Worm (Caenorhabditis elegans) whole organism, L3 larva: ENCODE results near the gene clc-28.

ENCODE experiments used
- ama-1 ChIP-seq: fragments of 150-350 bp; optimal IDR thresholded peaks from 2 replicates; lab custom pipeline; 2018
- ceh-28 ChIP-seq: fragments of 150-350 bp; optimal IDR thresholded peaks from 2 replicates; lab custom pipeline; 2014; ENCODE audit warnings: missing biosample characterization, missing genetic modification reagents, missing genetic modification characterization
- ceh-82 ChIP-seq: fragments of 150-350 bp; optimal IDR thresholded peaks from 2 replicates; lab custom pipeline; 2014; ENCODE audit warnings: missing biosample characterization, missing genetic modification characterization
- daf-12 ChIP-seq: fragments of 150-350 bp; optimal IDR thresholded peaks from 2 replicates; lab custom pipeline; 2014; ENCODE audit warnings: missing biosample characterization, missing genetic modification reagents, missing genetic modification characterization
- egl-27 ChIP-seq: sonication (generic microtip); optimal IDR thresholded peaks from 4 replicates; lab custom pipeline; 2017; ENCODE audit warnings: missing biosample characterization, missing genetic modification reagents, missing genetic modification characterization
- egl-5 ChIP-seq: fragments of 150-350 bp; optimal IDR thresholded peaks from 2 replicates; lab custom pipeline; 2017; ENCODE audit warnings: missing biosample characterization, missing genetic modification reagents, missing genetic modification characterization, inconsistent platforms
- elt-1 ChIP-seq: fragments of 150-350 bp; optimal IDR thresholded peaks from 2 replicates; lab custom pipeline; 2014; ENCODE audit warnings: missing biosample characterization, missing genetic modification characterization
- elt-2 ChIP-seq: sonication (generic microtip); optimal IDR thresholded peaks from 2 replicates; lab custom pipeline; 2016; ENCODE audit warnings: missing genetic modification reagents, mild to moderate bottlenecking, missing genetic modification characterization, missing compliant biosample characterization
- fkh-10 ChIP-seq: sonication (generic microtip); optimal IDR thresholded peaks from 2 replicates; lab custom pipeline; 2017; ENCODE audit warnings: missing biosample characterization, missing genetic modification reagents, missing genetic modification characterization
- fos-1 ChIP-seq: fragments of 150-350 bp; optimal IDR thresholded peaks from 2 replicates; lab custom pipeline; 2014; ENCODE audit warnings: missing biosample characterization, missing genetic modification characterization
- jun-1 ChIP-seq: fragments of 150-350 bp; optimal IDR thresholded peaks from 2 replicates; lab custom pipeline; 2014; ENCODE audit warnings: missing biosample characterization, missing genetic modification reagents, missing genetic modification characterization
- lin-39 ChIP-seq: fragments of 150-350 bp; optimal IDR thresholded peaks from 2 replicates; lab custom pipeline; 2018; ENCODE audit warnings: missing biosample characterization, missing genetic modification reagents, missing genetic modification characterization
- mdl-1 ChIP-seq: fragments of 150-350 bp; optimal IDR thresholded peaks from 2 replicates; lab custom pipeline; 2014; ENCODE audit warnings: missing biosample characterization, missing genetic modification characterization
- nhr-237 ChIP-seq: fragments of 150-350 bp; optimal IDR thresholded peaks from 2 replicates; lab custom pipeline; 2014; ENCODE audit warnings: missing biosample characterization, missing genetic modification characterization
- nhr-67 ChIP-seq: fragments of 150-350 bp; optimal IDR thresholded peaks from 2 replicates; lab custom pipeline; 2014; ENCODE audit warnings: missing biosample characterization, missing genetic modification characterization
- nhr-76 ChIP-seq: fragments of 150-350 bp; sonication (generic microtip); optimal IDR thresholded peaks from 5 replicates; lab custom pipeline; 2014; ENCODE audit warnings: missing biosample characterization, missing genetic modification characterization
- pha-4 ChIP-seq: fragments of 150-350 bp; optimal IDR thresholded peaks from 2 replicates; lab custom pipeline; 2014; ENCODE audit warnings: missing biosample characterization, missing genetic modification reagents, missing genetic modification characterization
- pqm-1 ChIP-seq: fragments of 150-350 bp; optimal IDR thresholded peaks from 2 replicates; lab custom pipeline; 2017; ENCODE audit warnings: missing biosample characterization, missing genetic modification characterization, inconsistent platforms
- skn-1 ChIP-seq: fragments of 150-350 bp; optimal IDR thresholded peaks from 2 replicates; lab custom pipeline; 2014; ENCODE audit warnings: missing biosample characterization, missing genetic modification characterization
- ztf-4 ChIP-seq: fragments of 150-350 bp; optimal IDR thresholded peaks from 2 replicates; lab custom pipeline; 2014; ENCODE audit warnings: missing biosample characterization, missing genetic modification characterization

clc-28 gene

DNA sequence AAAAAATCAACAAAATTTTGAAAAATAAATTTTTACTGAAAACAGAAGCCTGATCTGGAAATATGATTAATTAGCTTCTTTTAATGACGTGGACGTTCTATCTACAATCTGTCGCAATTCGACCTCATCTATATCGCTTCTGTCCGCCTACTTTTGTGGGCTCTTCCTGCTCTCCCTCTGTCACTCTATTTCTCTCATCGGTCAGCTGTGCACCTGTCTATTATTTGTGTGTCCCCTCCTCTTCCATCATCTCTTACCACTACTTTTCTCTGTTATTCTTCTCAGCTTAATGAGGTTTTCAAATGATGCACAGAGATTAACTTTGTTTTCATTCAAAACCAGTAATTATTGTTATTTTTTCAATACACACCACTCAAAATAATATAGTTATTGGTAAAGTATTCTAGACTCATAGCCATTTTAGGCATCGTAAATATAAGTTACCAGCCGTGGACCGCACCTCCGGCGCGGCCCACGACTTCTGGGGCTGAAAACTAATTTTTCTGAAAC, 40.1 kb downstream of the clc-28 start:
- TF ChIP-seq pha-4 (tag; lab: Kevin White, UChicago) (no peak), jun-1 (tag; lab: Kevin White, UChicago) (no peak), egl-27 (tag; lab: Kevin White, UChicago) (no peak), nhr-76 (no peak)
- TF ChIP-seq, all 47 proteins: peak for 0

DNA sequence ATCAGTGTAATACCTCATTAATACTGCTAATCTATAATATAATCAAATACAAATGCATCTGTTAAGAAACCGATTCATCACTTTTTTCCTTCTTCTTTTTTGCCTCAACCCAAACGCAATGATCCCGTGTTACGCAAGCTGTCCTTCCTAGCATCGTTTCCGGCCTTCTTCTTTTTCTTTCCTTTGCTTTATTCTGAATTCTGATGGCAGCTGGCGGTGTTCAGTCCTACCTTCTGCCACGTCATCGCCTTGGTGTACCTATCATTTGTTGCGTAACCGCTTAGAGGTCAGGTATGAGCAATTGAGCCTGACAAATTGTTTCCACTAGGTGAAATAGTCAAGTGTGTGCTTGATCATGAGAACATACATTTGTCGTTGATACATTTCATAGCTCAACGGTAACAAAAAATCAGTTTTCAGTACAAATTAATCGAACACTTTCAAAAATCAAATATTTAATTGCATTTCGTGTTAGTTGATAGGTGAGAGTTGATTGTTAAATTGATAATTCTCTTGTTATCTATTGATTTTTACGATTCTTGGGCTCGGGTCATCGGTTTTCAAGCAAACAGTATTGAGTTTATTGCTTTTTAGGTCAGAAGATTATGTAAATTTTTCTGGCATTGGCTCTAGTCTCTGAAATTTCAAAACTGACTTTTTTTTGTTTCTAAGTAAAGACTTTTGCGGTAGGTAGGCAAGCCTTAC, 40.9 kb downstream of the clc-28 start:
- TF ChIP-seq lin-39 (tag; lab: Kevin White, UChicago) (peak; percentile 20), mdl-1 (no peak), elt-2 (tag; lab: Kevin White, UChicago) (peak; percentile 58)

DNA sequence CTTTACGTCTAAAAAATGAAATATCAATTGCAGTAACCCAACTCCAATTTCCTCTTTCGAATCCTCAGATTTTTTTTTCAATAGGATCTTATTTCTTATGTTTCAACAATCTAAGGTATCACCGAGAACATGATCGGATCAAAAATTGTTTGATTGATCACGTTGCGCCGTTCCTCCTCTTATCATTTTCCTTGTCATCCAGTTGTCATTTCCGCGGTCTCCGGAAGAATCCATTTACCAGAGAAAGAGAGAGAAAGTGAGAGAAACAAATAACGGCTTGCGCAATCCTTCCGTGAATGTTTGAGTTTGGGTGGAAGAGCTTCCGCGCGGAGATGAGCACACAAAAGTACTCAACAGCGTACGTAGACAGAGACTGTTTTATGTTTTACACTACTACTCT, 46.0 kb downstream of the clc-28 start:
- TF ChIP-seq elt-2 (tag; lab: Kevin White, UChicago) (peak; percentile 13), ceh-82 (tag; lab: Kevin White, UChicago) (no peak)
- TF ChIP-seq, all 47 proteins: peak for 1

DNA sequence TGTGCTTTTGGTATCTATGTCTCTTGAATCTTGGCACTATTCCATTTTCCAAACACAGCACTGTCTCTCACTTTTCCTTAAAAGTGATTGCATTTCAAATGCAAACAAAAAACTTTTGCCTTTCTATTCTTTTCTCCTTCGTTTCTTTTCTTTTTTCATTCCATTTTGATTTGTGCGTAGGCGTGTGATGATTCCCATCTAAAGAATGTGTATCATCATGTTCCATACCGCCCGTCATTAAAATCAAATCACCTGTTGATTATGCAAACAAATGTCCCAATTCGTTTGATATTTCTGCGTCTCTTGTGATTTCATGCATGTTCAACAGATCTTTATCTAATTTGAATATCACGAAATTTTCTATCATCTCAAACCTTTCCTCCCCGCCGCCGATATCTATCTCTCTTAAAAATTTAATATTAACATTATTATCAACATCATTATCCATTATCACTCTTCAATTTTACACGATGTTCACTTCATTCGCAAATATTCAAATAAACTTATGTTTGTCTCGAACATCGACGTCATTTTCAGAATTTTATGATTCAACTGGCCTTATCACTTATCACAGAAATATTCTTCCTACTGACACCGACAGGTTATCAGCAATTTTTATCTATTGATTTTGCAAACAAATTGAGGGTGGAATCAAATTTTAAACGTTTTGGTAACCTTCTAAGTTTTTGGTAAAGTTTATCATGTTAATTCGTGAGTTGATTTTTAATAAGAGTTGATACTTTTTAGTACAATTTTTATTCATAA, 47.8 kb downstream of the clc-28 start:
- no peak for TF ChIP-seq nhr-67
- TF ChIP-seq egl-5 (tag; lab: Kevin White, UChicago): peak; percentile 61
- no peak for TF ChIP-seq nhr-237 (tag; lab: Kevin White, UChicago)
- TF ChIP-seq ama-1 (lab: Kevin White, UChicago): no peak
- peak; percentile 96 for TF ChIP-seq elt-2 (tag; lab: Kevin White, UChicago)
- no peak for TF ChIP-seq jun-1 (tag; lab: Kevin White, UChicago)
- no peak for TF ChIP-seq fos-1 (tag; lab: Kevin White, UChicago)
- TF ChIP-seq ceh-28 (tag; lab: Kevin White, UChicago): peak; percentile 24
- peak; percentile 46 for TF ChIP-seq pha-4 (tag; lab: Kevin White, UChicago)
- peak; percentile 90 for TF ChIP-seq pqm-1 (tag; lab: Kevin White, UChicago)
- TF ChIP-seq skn-1: no peak
- TF ChIP-seq, all 47 proteins: peak for 5

DNA sequence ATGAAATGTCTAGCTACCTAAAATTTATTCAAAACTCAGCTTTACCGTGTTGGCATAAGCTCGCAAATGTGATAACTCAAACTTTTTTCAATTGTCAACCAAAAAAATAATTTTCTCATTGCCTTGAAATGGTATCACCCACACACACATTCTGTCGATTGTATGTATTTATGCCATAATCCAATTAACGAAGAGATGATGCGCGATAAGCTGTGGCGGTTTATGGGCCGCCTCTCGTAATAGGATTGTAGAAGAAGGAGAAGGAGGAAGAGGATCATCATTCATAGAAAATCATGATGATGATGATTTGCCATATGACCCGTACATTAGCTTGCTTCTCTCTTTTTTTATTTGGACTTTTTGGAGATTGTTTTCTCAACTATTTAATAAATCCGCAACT, 50.1 kb downstream of the clc-28 start:
- TF ChIP-seq pha-4 (tag; lab: Kevin White, UChicago) (no peak), egl-5 (tag; lab: Kevin White, UChicago) (peak; percentile 39), ztf-4 (tag; lab: Kevin White, UChicago) (no peak), elt-1 (tag; lab: Kevin White, UChicago) (no peak), fkh-10 (no peak), nhr-237 (tag; lab: Kevin White, UChicago) (no peak), daf-12 (tag; lab: Kevin White, UChicago) (no peak)
